Worm (Caenorhabditis elegans) whole organism, mixed stage, embryonic: ENCODE data around the gene pro-1.

Source experiments
- blmp-1 ChIP-seq: fragments of 150-350 bp; optimal IDR thresholded peaks from 2 replicates; lab custom pipeline; 2014; ENCODE audit warnings: missing biosample characterization, missing genetic modification characterization
- snpc-4 ChIP-seq: fragments of 150-350 bp; optimal IDR thresholded peaks from 2 replicates; lab custom pipeline; 2014; ENCODE audit warnings: missing biosample characterization, missing genetic modification characterization
- unc-62 ChIP-seq: fragments of 150-350 bp; optimal IDR thresholded peaks from 2 replicates; lab custom pipeline; 2014; ENCODE audit warnings: missing biosample characterization, missing genetic modification reagents, missing genetic modification characterization

ce11 chrII:10524374-10524773, 17.4 kb downstream of the pro-1 start, which contains the start of gene F59B10.6:
- TF ChIP-seq unc-62 (no peak), blmp-1 (tag; lab: Kevin White, UChicago) (no peak), snpc-4 (tag; lab: Kevin White, UChicago) (no peak)
